Worm (Caenorhabditis elegans) whole organism, late embryonic: ENCODE measurements around the gene T24E12.2.

Experiments
- C38D4.7 ChIP-seq: fragments of 200-800 bp; sonication (Bioruptor generic); optimal IDR thresholded peaks from 2 replicates; lab custom pipeline; 2018; ENCODE audit warnings: mild to moderate bottlenecking, missing genetic modification characterization, moderate library complexity, missing compliant biosample characterization
- ceh-14 ChIP-seq: sonication (generic microtip); optimal IDR thresholded peaks from 2 replicates; lab custom pipeline; 2016; ENCODE audit warnings: missing genotype, missing genetic modification characterization, missing compliant biosample characterization
- ceh-18 ChIP-seq: sonication (generic microtip); optimal IDR thresholded peaks from 2 replicates; lab custom pipeline; 2016; ENCODE audit warnings: missing genetic modification characterization, missing compliant biosample characterization
- ceh-19 ChIP-seq: fragments of 200-800 bp; sonication (Bioruptor generic); optimal IDR thresholded peaks from 2 replicates; lab custom pipeline; 2018; ENCODE audit warnings: mild to moderate bottlenecking, missing genetic modification characterization, missing compliant biosample characterization
- ceh-2 ChIP-seq: sonication (generic microtip); optimal IDR thresholded peaks from 2 replicates; lab custom pipeline; 2016; ENCODE audit warnings: missing genotype, missing genetic modification characterization, missing compliant biosample characterization
- ceh-22 ChIP-seq: sonication (generic microtip); optimal IDR thresholded peaks from 2 replicates; lab custom pipeline; 2017; ENCODE audit warnings: missing biosample characterization, missing genetic modification characterization
- ceh-34 ChIP-seq: sonication (generic microtip); optimal IDR thresholded peaks from 2 replicates; lab custom pipeline; 2016; ENCODE audit warnings: mild to moderate bottlenecking, missing genetic modification characterization, missing compliant biosample characterization
- ceh-45 ChIP-seq: fragments of 200-800 bp; sonication (Bioruptor generic); IDR thresholded peaks from 2 replicates; pipeline ENCODE4 v1.3.6; 2022; ENCODE audit warnings: missing genetic modification reagents, missing genetic modification characterization, missing compliant biosample characterization
- ceh-48 ChIP-seq: sonication (generic microtip); optimal IDR thresholded peaks from 2 replicates; lab custom pipeline; 2016; ENCODE audit warnings: missing genetic modification characterization, inconsistent platforms, missing compliant biosample characterization
- elt-2 ChIP-seq: sonication (generic microtip); optimal IDR thresholded peaks from 2 replicates; lab custom pipeline; 2016; ENCODE audit warnings: missing genetic modification reagents, missing genetic modification characterization, missing compliant biosample characterization
- elt-4 ChIP-seq: sonication (generic microtip); optimal IDR thresholded peaks from 2 replicates; lab custom pipeline; 2016; ENCODE audit warnings: missing genetic modification characterization, missing compliant biosample characterization
- ets-4 ChIP-seq: sonication (generic microtip); optimal IDR thresholded peaks from 2 replicates; lab custom pipeline; 2016; ENCODE audit warnings: missing genetic modification characterization, missing compliant biosample characterization
- fax-1 ChIP-seq: sonication (generic microtip); optimal IDR thresholded peaks from 2 replicates; lab custom pipeline; 2016; ENCODE audit warnings: missing genotype, missing genetic modification characterization, missing compliant biosample characterization
- fkh-6 ChIP-seq: sonication (generic microtip); optimal IDR thresholded peaks from 2 replicates; lab custom pipeline; 2016; ENCODE audit warnings: missing genetic modification characterization, missing compliant biosample characterization
- hlh-30 ChIP-seq: sonication (generic microtip); optimal IDR thresholded peaks from 2 replicates; lab custom pipeline; 2017; ENCODE audit warnings: antibody characterized with exemption, missing genetic modification characterization, missing compliant biosample characterization; ENCODE audit not compliant: insufficient read depth
- lin-11 ChIP-seq: fragments of 200-800 bp; sonication (Bioruptor generic); optimal IDR thresholded peaks from 2 replicates; lab custom pipeline; 2018; ENCODE audit warnings: mild to moderate bottlenecking, missing genetic modification characterization, missing compliant biosample characterization
- mec-3 ChIP-seq: sonication (generic microtip); optimal IDR thresholded peaks from 2 replicates; lab custom pipeline; 2016; ENCODE audit warnings: borderline replicate concordance, missing genetic modification characterization, missing compliant biosample characterization
- nfya-1 ChIP-seq: sonication (generic microtip); optimal IDR thresholded peaks from 2 replicates; lab custom pipeline; 2017; ENCODE audit warnings: missing genetic modification characterization, mild to moderate bottlenecking, missing compliant biosample characterization, antibody characterized with exemption, moderate library complexity
- nhr-11 ChIP-seq: fragments of 150-350 bp; optimal IDR thresholded peaks from 2 replicates; lab custom pipeline; 2014; ENCODE audit warnings: missing biosample characterization, missing genetic modification characterization
- npax-4 ChIP-seq: sonication (generic microtip); optimal IDR thresholded peaks from 2 replicates; lab custom pipeline; 2016; ENCODE audit warnings: missing genetic modification characterization, missing compliant biosample characterization
- pag-3 ChIP-seq: sonication (generic microtip); optimal IDR thresholded peaks from 2 replicates; lab custom pipeline; 2016; ENCODE audit warnings: missing compliant biosample characterization, missing genetic modification characterization, borderline replicate concordance
- pat-9 ChIP-seq: fragments of 200-800 bp; sonication (Bioruptor generic); optimal IDR thresholded peaks from 2 replicates; lab custom pipeline; 2018; ENCODE audit warnings: mild to moderate bottlenecking, missing genetic modification characterization, moderate library complexity, missing compliant biosample characterization
- pax-1 ChIP-seq: fragments of 150-350 bp; optimal IDR thresholded peaks from 2 replicates; lab custom pipeline; 2014; ENCODE audit warnings: missing biosample characterization, missing genetic modification characterization
- ref-2 ChIP-seq: sonication (generic microtip); optimal IDR thresholded peaks from 2 replicates; lab custom pipeline; 2016; ENCODE audit warnings: missing genetic modification characterization, missing compliant biosample characterization
- rnt-1 ChIP-seq: sonication (generic microtip); optimal IDR thresholded peaks from 2 replicates; lab custom pipeline; 2016; ENCODE audit warnings: missing genetic modification characterization, missing compliant biosample characterization
- sdc-2 ChIP-seq: sonication (generic microtip); optimal IDR thresholded peaks from 2 replicates; lab custom pipeline; 2016; ENCODE audit warnings: missing genotype, missing genetic modification characterization, missing compliant biosample characterization
- sox-2 ChIP-seq: fragments of 200-800 bp; sonication (Bioruptor generic); IDR thresholded peaks from 2 replicates; pipeline ENCODE4 v1.3.6; 2022; ENCODE audit warnings: missing genetic modification reagents, missing genetic modification characterization, missing compliant biosample characterization
- syd-9 ChIP-seq: sonication (generic microtip); optimal IDR thresholded peaks from 2 replicates; lab custom pipeline; 2016; ENCODE audit warnings: mild to moderate bottlenecking, missing genetic modification characterization, moderate library complexity, missing compliant biosample characterization
- tbx-2 ChIP-seq: sonication (generic microtip); optimal IDR thresholded peaks from 2 replicates; lab custom pipeline; 2016; ENCODE audit warnings: missing genetic modification characterization, missing compliant biosample characterization
- ttx-3 ChIP-seq: sonication (generic microtip); optimal IDR thresholded peaks from 2 replicates; lab custom pipeline; 2016; ENCODE audit warnings: missing genetic modification reagents, missing genetic modification characterization, missing compliant biosample characterization
- unc-3 ChIP-seq, 2 experiments: fragments of 200-800 bp in 1 of 2; sonication (Bioruptor generic) in 1 of 2; sonication (generic microtip) in 1 of 2; conservative IDR thresholded peaks in 1 of 2; optimal IDR thresholded peaks in 1 of 2; 2 replicates each; pipeline versions ENCODE4 v1.3.6 to Lab custom; 2016 to 2022; ENCODE audit warnings: missing compliant biosample characterization in 2 of 2, missing genetic modification characterization in 2 of 2, missing genetic modification reagents in 1 of 2
- unc-55 ChIP-seq: sonication (generic microtip); optimal IDR thresholded peaks from 2 replicates; lab custom pipeline; 2017; ENCODE audit warnings: missing biosample characterization, missing genetic modification reagents, missing genetic modification characterization
- ztf-16 ChIP-seq: sonication (generic microtip); optimal IDR thresholded peaks from 2 replicates; lab custom pipeline; 2017; ENCODE audit warnings: missing genetic modification characterization, missing compliant biosample characterization

T24E12.2 gene

ce11 chrII:3771640-3772039 is 11.1 kb upstream of the T24E12.2 start:
- TF ChIP-seq pat-9 (tag; lab: Kevin White, UChicago) (no peak), fax-1 (tag; lab: Kevin White, UChicago) (no peak), lin-11 (tag; lab: Kevin White, UChicago) (no peak), ztf-16 (tag; lab: Kevin White, UChicago) (no peak), ref-2 (tag; lab: Kevin White, UChicago) (no peak), elt-2 (tag; lab: Kevin White, UChicago) (no peak), tbx-2 (tag; lab: Kevin White, UChicago) (no peak), ceh-22 (no peak), ets-4 (tag; lab: Kevin White, UChicago) (no peak), ceh-48 (no peak), ceh-14 (tag; lab: Kevin White, UChicago) (no peak), elt-4 (tag; lab: Kevin White, UChicago) (no peak), nhr-11 (tag; lab: Kevin White, UChicago) (no peak)

- no peak for TF ChIP-seq fkh-6
- TF ChIP-seq ttx-3 (tag; lab: Kevin White, UChicago), result no peak
- TF ChIP-seq ceh-2 (tag; lab: Kevin White, UChicago), result no peak
- TF ChIP-seq unc-55 (GFP tag; lab: Kevin White, UChicago), result no peak
- no peak for TF ChIP-seq unc-3 (GFP tag; conservative IDR thresholded peaks at IDR 0.05; lab: Robert Waterston, UW)
- TF ChIP-seq unc-3 (tag; optimal IDR thresholded peaks at IDR 0.05; lab: Kevin White, UChicago), result no peak
- TF ChIP-seq, all 69 proteins: peak for 0
Measured at ce11 chrII:3773130-3773529, 9.6 kb upstream of the T24E12.2 start, which contains the start of gene T24E12.10. T24E12.10 (minus strand) TSS chrII:3773230.

ce11 chrII:3775719-3776118 is 7.0 kb upstream of the T24E12.2 start, which contains the start of gene T24E12.3:
T24E12.3 (plus strand) TSS chrII:3776019.
- TF ChIP-seq ceh-19 (GFP tag; lab: Kevin White, UChicago) (no peak), unc-55 (GFP tag; lab: Kevin White, UChicago) (no peak), ceh-18 (tag; lab: Kevin White, UChicago) (no peak), nfya-1 (tag; lab: Kevin White, UChicago) (no peak), syd-9 (tag; lab: Kevin White, UChicago) (no peak), pax-1 (tag; lab: Kevin White, UChicago) (no peak), sox-2 (no peak)

ce11 chrII:3777802-3778201 is 4.9 kb upstream of the T24E12.2 start:
- no peak for TF ChIP-seq syd-9 (tag; lab: Kevin White, UChicago)
- TF ChIP-seq ttx-3 (tag; lab: Kevin White, UChicago), result no peak
- TF ChIP-seq elt-2 (tag; lab: Kevin White, UChicago), result no peak

- no peak for TF ChIP-seq ceh-2 (tag; lab: Kevin White, UChicago)
- TF ChIP-seq sdc-2, result no peak
- no peak for TF ChIP-seq npax-4 (tag; lab: Kevin White, UChicago)
- no peak for TF ChIP-seq pax-1 (tag; lab: Kevin White, UChicago)
- TF ChIP-seq rnt-1 (tag; lab: Kevin White, UChicago), result no peak
- no peak for TF ChIP-seq pag-3 (tag; lab: Kevin White, UChicago)
- TF ChIP-seq sox-2, result no peak
- no peak for TF ChIP-seq ceh-45 (GFP tag; lab: Robert Waterston, UW)
- no peak for TF ChIP-seq hlh-30 (tag; lab: Kevin White, UChicago)
- TF ChIP-seq ceh-48, result no peak
- TF ChIP-seq ceh-34 (tag; lab: Kevin White, UChicago), result no peak
- TF ChIP-seq C38D4.7 (GFP tag; lab: Kevin White, UChicago), result no peak
- TF ChIP-seq mec-3 (tag; lab: Kevin White, UChicago), result no peak
- TF ChIP-seq fax-1 (tag; lab: Kevin White, UChicago), result no peak
Measured at ce11 chrII:3779463-3779862, 3.3 kb upstream of the T24E12.2 start, which contains the start of gene T24E12.11. T24E12.11 (minus strand) TSS chrII:3779563.
